Worm (Caenorhabditis elegans) whole organism, L1 larva: ENCODE measurements around the gene R07E3.6.

Source experiments
- aha-1 ChIP-seq: fragments of 150-350 bp; optimal IDR thresholded peaks from 2 replicates; lab custom pipeline; 2014; ENCODE audit warnings: missing biosample characterization, missing genetic modification characterization
- blmp-1 ChIP-seq: fragments of 150-350 bp; optimal IDR thresholded peaks from 2 replicates; lab custom pipeline; 2014; ENCODE audit warnings: missing biosample characterization, missing genetic modification characterization
- ceh-8 ChIP-seq: fragments of 200-800 bp; sonication (Bioruptor generic); optimal IDR thresholded peaks from 2 replicates; lab custom pipeline; 2018; ENCODE audit warnings: mild to moderate bottlenecking, missing genetic modification characterization, moderate library complexity, missing compliant biosample characterization
- fkh-4 ChIP-seq: sonication (generic microtip); optimal IDR thresholded peaks from 2 replicates; lab custom pipeline; 2016; ENCODE audit warnings: missing compliant biosample characterization, missing genetic modification characterization, borderline replicate concordance
- hlh-17 ChIP-seq: fragments of 200-800 bp; sonication (Bioruptor generic); optimal IDR thresholded peaks from 2 replicates; lab custom pipeline; 2018; ENCODE audit warnings: missing genetic modification characterization, mild to moderate bottlenecking, missing compliant biosample characterization, moderate library complexity, borderline replicate concordance
- isw-1 ChIP-seq: fragments of 200-800 bp; sonication (Bioruptor generic); IDR thresholded peaks from 2 replicates; pipeline ENCODE4 v1.3.6; 2022; ENCODE audit warnings: missing genetic modification characterization, missing compliant biosample characterization
- lin-14 ChIP-seq: fragments of 200-800 bp; sonication (Bioruptor generic); optimal IDR thresholded peaks from 2 replicates; lab custom pipeline; 2018; ENCODE audit warnings: mild to moderate bottlenecking, missing genetic modification characterization, moderate library complexity, missing compliant biosample characterization
- mab-9 ChIP-seq: fragments of 200-800 bp; sonication (Bioruptor generic); IDR thresholded peaks from 2 replicates; pipeline ENCODE4 v1.3.6; 2022; ENCODE audit warnings: missing genetic modification reagents, missing genetic modification characterization, missing compliant biosample characterization
- mdl-1 ChIP-seq, 2 experiments: fragments of 150-350 bp; optimal IDR thresholded peaks; 2 replicates each; lab custom pipeline; 2014 to 2017; ENCODE audit warnings: missing biosample characterization in 2 of 2, missing genetic modification characterization in 2 of 2, inconsistent platforms in 1 of 2
- mep-1 ChIP-seq: fragments of 150-350 bp; optimal IDR thresholded peaks from 2 replicates; lab custom pipeline; 2014; ENCODE audit warnings: missing biosample characterization, missing genetic modification characterization
- nhr-76 ChIP-seq: sonication (generic microtip); optimal IDR thresholded peaks from 2 replicates; lab custom pipeline; 2017; ENCODE audit warnings: missing biosample characterization, missing genetic modification characterization
- nhr-84 ChIP-seq: sonication (generic microtip); optimal IDR thresholded peaks from 2 replicates; lab custom pipeline; 2017; ENCODE audit warnings: missing biosample characterization, missing genetic modification characterization
- pax-3 ChIP-seq: fragments of 200-800 bp; sonication (Bioruptor generic); optimal IDR thresholded peaks from 2 replicates; lab custom pipeline; 2018; ENCODE audit warnings: mild to moderate bottlenecking, missing genetic modification characterization, moderate library complexity, missing compliant biosample characterization
- rnt-1 ChIP-seq: sonication (generic microtip); optimal IDR thresholded peaks from 2 replicates; lab custom pipeline; 2016; ENCODE audit warnings: mild to moderate bottlenecking, missing genetic modification characterization, moderate library complexity, missing compliant biosample characterization
- skn-1 ChIP-seq: fragments of 150-350 bp; optimal IDR thresholded peaks from 2 replicates; lab custom pipeline; 2014; ENCODE audit warnings: missing biosample characterization, missing genetic modification characterization
- sptf-1 ChIP-seq: fragments of 150-350 bp; optimal IDR thresholded peaks from 2 replicates; lab custom pipeline; 2014; ENCODE audit warnings: missing biosample characterization, missing genetic modification characterization
- sup-37 ChIP-seq: fragments of 200-800 bp; sonication (Bioruptor generic); optimal IDR thresholded peaks from 2 replicates; lab custom pipeline; 2018; ENCODE audit warnings: mild to moderate bottlenecking, missing genetic modification characterization, missing compliant biosample characterization
- swsn-7 ChIP-seq: sonication (generic microtip); optimal IDR thresholded peaks from 2 replicates; lab custom pipeline; 2016; ENCODE audit warnings: missing genetic modification characterization, missing compliant biosample characterization
- tbx-2 ChIP-seq: sonication (generic microtip); optimal IDR thresholded peaks from 2 replicates; lab custom pipeline; 2016; ENCODE audit warnings: missing genetic modification characterization, missing compliant biosample characterization
- tlp-1 ChIP-seq: fragments of 150-350 bp; optimal IDR thresholded peaks from 2 replicates; lab custom pipeline; 2014; ENCODE audit warnings: missing biosample characterization, missing genetic modification characterization
- zag-1 ChIP-seq: fragments of 150-350 bp; optimal IDR thresholded peaks from 2 replicates; lab custom pipeline; 2014; ENCODE audit warnings: missing biosample characterization, missing genetic modification characterization

The R07E3.6 gene

ce11 chrX:10355650-10356049, 38.1 kb downstream of the R07E3.6 start, which contains the start of gene R07E3.7:
R07E3.7 (minus strand) TSS chrX:10355750.
- TF ChIP-seq zag-1 (tag; lab: Kevin White, UChicago) (no peak), mep-1 (no peak), sup-37 (GFP tag; lab: Kevin White, UChicago) (no peak), tbx-2 (tag; lab: Kevin White, UChicago) (no peak), ceh-8 (GFP tag; lab: Kevin White, UChicago) (no peak), nhr-84 (tag; lab: Kevin White, UChicago) (no peak), fkh-4 (tag; lab: Kevin White, UChicago) (no peak), skn-1 (no peak), lin-14 (GFP tag; lab: Kevin White, UChicago) (no peak), aha-1 (tag; lab: Kevin White, UChicago) (no peak), nhr-76 (tag; lab: Kevin White, UChicago) (no peak), mab-9 (GFP tag; lab: Robert Waterston, UW) (no peak), mdl-1 (tag; optimal IDR thresholded peaks at IDR 0.05; lab: Kevin White, UChicago) (no peak), pax-3 (tag; lab: Kevin White, UChicago) (no peak), swsn-7 (tag; lab: Kevin White, UChicago) (no peak), tlp-1 (tag; lab: Kevin White, UChicago) (no peak), hlh-17 (GFP tag; lab: Kevin White, UChicago) (no peak), sptf-1 (tag; lab: Kevin White, UChicago) (no peak)

ce11 chrX:10358083-10358482, 40.6 kb downstream of the R07E3.6 start, which contains the start of gene efhc-1:
efhc-1 (plus strand) TSS chrX:10358383.
- no peak for TF ChIP-seq isw-1 (GFP tag; lab: Robert Waterston, UW)
- no peak for TF ChIP-seq rnt-1 (tag; lab: Kevin White, UChicago)
- peak; percentile 16 for TF ChIP-seq blmp-1
